Fruit fly (Drosophila melanogaster) Kc167 (cell line): Measurements from ENCODE around the gene CG11655.

Source experiments
- insv ChIP-seq: fragments of >200 bp; optimal IDR thresholded peaks from 3 replicates; lab custom pipeline; 2018; ENCODE audit warnings: missing external identifiers
- psq ChIP-seq: fragments of >200 bp; optimal IDR thresholded peaks from 2 replicates; lab custom pipeline; 2017; ENCODE audit warnings: missing external identifiers
- ttk ChIP-seq: sonication (Bioruptor generic); optimal IDR thresholded peaks from 2 replicates; lab custom pipeline; 2017; ENCODE audit warnings: missing external identifiers

DNA sequence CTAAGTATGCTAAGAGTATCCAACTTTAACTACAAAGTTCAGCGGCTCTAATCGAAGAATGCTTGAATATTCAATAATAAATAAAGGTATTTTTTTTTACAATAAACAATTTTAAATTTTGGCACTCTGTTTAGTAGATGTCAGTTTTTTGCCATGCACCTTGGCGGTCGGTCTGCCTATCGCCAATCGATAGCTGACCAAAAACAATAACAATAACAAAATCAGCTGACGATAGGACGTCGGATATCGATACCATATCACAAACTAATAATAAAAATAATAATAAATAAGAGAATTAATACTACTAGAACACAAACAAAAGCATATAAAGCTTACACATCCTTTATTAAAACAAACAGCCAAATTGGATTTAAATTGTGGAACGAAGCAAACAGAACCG lies 33.4 kb downstream of the CG11655 start, which contains the start of gene Gmap:
- TF ChIP-seq ttk (lab: Kevin White, UChicago), result no peak
- no peak for TF ChIP-seq psq (lab: Kevin White, UChicago)
- TF ChIP-seq insv (lab: Kevin White, UChicago), result no peak
